Worm (Caenorhabditis elegans) whole organism, L4 larva: Measurements from ENCODE around the gene C08F8.6.

Source experiments
- D1046.2 ChIP-seq: fragments of 200-800 bp; sonication (Bioruptor generic); IDR thresholded peaks from 2 replicates; pipeline ENCODE4 v1.3.6; 2022; ENCODE audit warnings: missing genetic modification characterization, missing compliant biosample characterization
- F10B5.3 ChIP-seq: sonication (generic microtip); optimal IDR thresholded peaks from 2 replicates; lab custom pipeline; 2016; ENCODE audit warnings: mild to moderate bottlenecking, missing genetic modification characterization, missing compliant biosample characterization
- F44E2.7 ChIP-seq: fragments of 200-800 bp; sonication (Bioruptor generic); IDR thresholded peaks from 2 replicates; pipeline ENCODE4 v2.1.2; 2022; ENCODE audit warnings: missing genetic modification characterization, missing compliant biosample characterization
- R02D3.7 ChIP-seq: fragments of 150-350 bp; sonication (generic microtip); optimal IDR thresholded peaks from 3 replicates; lab custom pipeline; 2014; ENCODE audit warnings: missing biosample characterization, missing genetic modification characterization
- Y105C5A.15 ChIP-seq: fragments of 200-800 bp; sonication (Bioruptor generic); IDR thresholded peaks from 2 replicates; pipeline ENCODE4 v1.3.6; 2022; ENCODE audit warnings: missing genetic modification characterization, missing compliant biosample characterization
- ZK337.2 ChIP-seq: fragments of 200-800 bp; sonication (Bioruptor generic); IDR thresholded peaks from 2 replicates; pipeline ENCODE4 v1.3.6; 2022; ENCODE audit warnings: missing genetic modification reagents, missing genetic modification characterization, missing compliant biosample characterization
- aha-1 ChIP-seq: fragments of 150-350 bp; peaks from one replicate; lab custom pipeline; 2014; ENCODE audit warnings: missing biosample characterization, missing genetic modification characterization
- arid-1 ChIP-seq: fragments of 200-800 bp; sonication (Bioruptor generic); conservative IDR thresholded peaks from 2 replicates; pipeline ENCODE4 v1.3.6; 2022; ENCODE audit warnings: missing genetic modification reagents, missing genetic modification characterization, missing compliant biosample characterization
- attf-4 ChIP-seq: sonication (generic microtip); optimal IDR thresholded peaks from 3 replicates; lab custom pipeline; 2017; ENCODE audit warnings: missing biosample characterization, missing genetic modification characterization
- ceh-20 ChIP-seq: fragments of 200-800 bp; sonication (Bioruptor generic); IDR thresholded peaks from 2 replicates; pipeline ENCODE4 v1.3.6; 2022; ENCODE audit warnings: missing genetic modification reagents, missing genetic modification characterization, missing compliant biosample characterization
- ceh-28 ChIP-seq: fragments of 150-350 bp; optimal IDR thresholded peaks from 2 replicates; lab custom pipeline; 2014; ENCODE audit warnings: missing biosample characterization, missing genetic modification reagents, missing genetic modification characterization
- ceh-44 ChIP-seq: fragments of 200-800 bp; sonication (Bioruptor generic); IDR thresholded peaks from 2 replicates; pipeline ENCODE4 v1.3.6; 2022; ENCODE audit warnings: missing genetic modification reagents, missing genetic modification characterization, missing compliant biosample characterization
- ceh-82 ChIP-seq: sonication (generic microtip); optimal IDR thresholded peaks from 2 replicates; lab custom pipeline; 2017; ENCODE audit warnings: missing biosample characterization, missing genetic modification characterization
- ces-1 ChIP-seq: fragments of 150-350 bp; sonication (generic microtip); optimal IDR thresholded peaks from 4 replicates; lab custom pipeline; 2014; ENCODE audit warnings: missing biosample characterization, missing genetic modification reagents, missing genetic modification characterization
- daf-12 ChIP-seq: fragments of 150-350 bp; optimal IDR thresholded peaks from 2 replicates; lab custom pipeline; 2014; ENCODE audit warnings: missing biosample characterization, missing genetic modification reagents, missing genetic modification characterization
- dmd-8 ChIP-seq: fragments of 200-800 bp; sonication (Bioruptor generic); IDR thresholded peaks from 2 replicates; pipeline ENCODE4 v1.3.6; 2022; ENCODE audit warnings: missing genetic modification characterization, missing compliant biosample characterization
- egl-27 ChIP-seq: sonication (generic microtip); optimal IDR thresholded peaks from 3 replicates; lab custom pipeline; 2017; ENCODE audit warnings: missing biosample characterization, missing genetic modification reagents, missing genetic modification characterization
- fkh-10 ChIP-seq: fragments of 150-350 bp; optimal IDR thresholded peaks from 2 replicates; lab custom pipeline; 2014; ENCODE audit warnings: missing biosample characterization, missing genetic modification reagents, missing genetic modification characterization
- fos-1 ChIP-seq: fragments of 150-350 bp; optimal IDR thresholded peaks from 2 replicates; lab custom pipeline; 2014; ENCODE audit warnings: missing biosample characterization, missing genetic modification characterization
- hif-1 ChIP-seq, 2 experiments: sonication (generic microtip); optimal IDR thresholded peaks; 2 replicates each; lab custom pipeline; 2016 to 2017; ENCODE audit warnings: missing compliant biosample characterization in 2 of 2, missing genetic modification characterization in 2 of 2, missing genetic modification reagents in 2 of 2, missing genotype in 2 of 2, mild to moderate bottlenecking in 1 of 2
- hlh-11 ChIP-seq: fragments of 200-800 bp; sonication (Bioruptor generic); optimal IDR thresholded peaks from 2 replicates; lab custom pipeline; 2018; ENCODE audit warnings: mild to moderate bottlenecking, missing genetic modification characterization, missing compliant biosample characterization
- hlh-30 ChIP-seq: sonication (generic microtip); optimal IDR thresholded peaks from 2 replicates; lab custom pipeline; 2017; ENCODE audit warnings: antibody characterized with exemption, mild to moderate bottlenecking, missing genetic modification characterization, missing compliant biosample characterization; ENCODE audit not compliant: insufficient read depth
- lin-1 ChIP-seq: fragments of 200-800 bp; sonication (Bioruptor generic); IDR thresholded peaks from 2 replicates; pipeline ENCODE4 v1.3.6; 2022; ENCODE audit warnings: missing genetic modification reagents, missing genetic modification characterization, missing compliant biosample characterization
- lin-13 ChIP-seq: fragments of 150-350 bp; optimal IDR thresholded peaks from 2 replicates; lab custom pipeline; 2014; ENCODE audit warnings: missing biosample characterization, missing genetic modification reagents, missing genetic modification characterization
- lin-15B ChIP-seq: fragments of 150-350 bp; sonication (generic microtip); optimal IDR thresholded peaks from 3 replicates; lab custom pipeline; 2014; ENCODE audit warnings: missing biosample characterization, missing genetic modification characterization
- lir-3 ChIP-seq: sonication (generic microtip); optimal IDR thresholded peaks from 2 replicates; lab custom pipeline; 2016; ENCODE audit warnings: mild to moderate bottlenecking, missing genetic modification characterization, missing compliant biosample characterization
- mdt-29 ChIP-seq: fragments of 200-800 bp; sonication (Bioruptor generic); IDR thresholded peaks from 2 replicates; pipeline ENCODE4 v1.3.6; 2022; ENCODE audit warnings: missing genetic modification reagents, missing genetic modification characterization, missing compliant biosample characterization
- mxl-2 ChIP-seq: fragments of 200-800 bp; sonication (Bioruptor generic); conservative IDR thresholded peaks from 2 replicates; pipeline ENCODE4 v1.3.6; 2022; ENCODE audit warnings: missing genetic modification reagents, missing genetic modification characterization, missing compliant biosample characterization
- nhr-111 ChIP-seq: fragments of 200-800 bp; sonication (Bioruptor generic); optimal IDR thresholded peaks from 2 replicates; lab custom pipeline; 2018; ENCODE audit warnings: mild to moderate bottlenecking, missing genetic modification characterization, missing compliant biosample characterization
- nhr-48 ChIP-seq: sonication (generic microtip); optimal IDR thresholded peaks from 2 replicates; lab custom pipeline; 2016; ENCODE audit warnings: mild to moderate bottlenecking, missing genetic modification characterization, missing compliant biosample characterization
- nhr-6 ChIP-seq: fragments of 150-350 bp; optimal IDR thresholded peaks from 2 replicates; lab custom pipeline; 2014; ENCODE audit warnings: missing biosample characterization, missing genetic modification characterization
- nhr-76 ChIP-seq: fragments of 150-350 bp; optimal IDR thresholded peaks from 2 replicates; lab custom pipeline; 2014; ENCODE audit warnings: missing biosample characterization, missing genetic modification characterization
- pha-4 ChIP-seq, 2 experiments: fragments of 150-350 bp in 1 of 2; fragments of 200-800 bp in 1 of 2; sonication (Bioruptor generic) in 1 of 2; IDR thresholded peaks in 1 of 2; optimal IDR thresholded peaks in 1 of 2; 2 replicates each; pipeline versions ENCODE4 v1.3.6 to Lab custom; 2014 to 2022; ENCODE audit warnings: missing genetic modification characterization in 2 of 2, missing genetic modification reagents in 2 of 2, missing biosample characterization in 1 of 2, missing compliant biosample characterization in 1 of 2
- set-16 ChIP-seq: fragments of 200-800 bp; sonication (Bioruptor generic); IDR thresholded peaks from 2 replicates; pipeline ENCODE4 v1.3.6; 2022; ENCODE audit warnings: missing genetic modification reagents, missing genetic modification characterization, missing compliant biosample characterization
- snpc-1.2 ChIP-seq: fragments of 200-800 bp; sonication (Bioruptor generic); IDR thresholded peaks from 2 replicates; pipeline ENCODE4 v1.3.6; 2022; ENCODE audit warnings: missing genetic modification reagents, missing genetic modification characterization, missing compliant biosample characterization
- spr-1 ChIP-seq: sonication (generic microtip); optimal IDR thresholded peaks from 2 replicates; lab custom pipeline; 2016; ENCODE audit warnings: mild to moderate bottlenecking, missing genetic modification characterization, missing compliant biosample characterization
- unc-130 ChIP-seq: sonication (generic microtip); optimal IDR thresholded peaks from 2 replicates; lab custom pipeline; 2016; ENCODE audit warnings: missing genetic modification reagents, missing genetic modification characterization, missing compliant biosample characterization
- unc-39 ChIP-seq: sonication (generic microtip); optimal IDR thresholded peaks from 2 replicates; lab custom pipeline; 2017; ENCODE audit warnings: missing biosample characterization, missing genetic modification characterization
- unc-62 ChIP-seq, 3 experiments: fragments of 150-350 bp in 1 of 3; sonication (generic microtip); optimal IDR thresholded peaks in 2 of 3; peaks in 1 of 3; 1 replicate in 1 of 3; 2 replicates in 2 of 3; lab custom pipeline; 2014 to 2017; ENCODE audit warnings: missing biosample characterization in 3 of 3, missing genetic modification characterization in 3 of 3, missing genetic modification reagents in 3 of 3, missing genotype in 1 of 3
- zfp-2 ChIP-seq: sonication (generic microtip); optimal IDR thresholded peaks from 2 replicates; lab custom pipeline; 2016; ENCODE audit warnings: mild to moderate bottlenecking, missing genetic modification characterization, missing compliant biosample characterization
- zfp-3 ChIP-seq: fragments of 200-800 bp; sonication (Bioruptor generic); conservative IDR thresholded peaks from 2 replicates; pipeline ENCODE4 v1.3.6; 2022; ENCODE audit warnings: missing genetic modification reagents, missing genetic modification characterization, missing compliant biosample characterization
- ztf-7 ChIP-seq: fragments of 150-350 bp; optimal IDR thresholded peaks from 2 replicates; lab custom pipeline; 2014; ENCODE audit warnings: missing biosample characterization, missing genetic modification characterization

C08F8.6 gene

ce11 chrIV:11169652-11170051, 4.9 kb upstream of the C08F8.6 start, which contains the start of gene nhr-67:
nhr-67 (plus strand) TSS chrIV:11169748.
- TF ChIP-seq mxl-2 (GFP tag; lab: Robert Waterston, UW) (no peak), unc-62 (GFP tag; optimal IDR thresholded peaks at IDR 0.05 in 1 of 2; lab: Kevin White, UChicago) (peak in 1 of 2 experiments; percentile 43), unc-62 (tag; optimal IDR thresholded peaks at IDR 0.05; lab: Kevin White, UChicago) (no peak), aha-1 (tag; lab: Kevin White, UChicago) (peak; percentile 98)

- TF ChIP-seq daf-12 (tag; lab: Kevin White, UChicago) (no peak), unc-39 (tag; lab: Kevin White, UChicago) (no peak), fos-1 (tag; lab: Kevin White, UChicago) (no peak), mdt-29 (no peak), arid-1 (GFP tag; lab: Robert Waterston, UW) (no peak), egl-27 (tag; lab: Kevin White, UChicago) (no peak), nhr-76 (tag; lab: Kevin White, UChicago) (no peak), R02D3.7 (tag; lab: Kevin White, UChicago) (no peak), fkh-10 (GFP tag; lab: Kevin White, UChicago) (no peak), F44E2.7 (no peak), ceh-82 (tag; lab: Kevin White, UChicago) (no peak), snpc-1.2 (GFP tag; lab: Robert Waterston, UW) (no peak), ztf-7 (tag; lab: Kevin White, UChicago) (no peak), ceh-20 (no peak), attf-4 (no peak), ceh-28 (tag; lab: Kevin White, UChicago) (no peak), nhr-48 (no peak), spr-1 (tag; lab: Kevin White, UChicago) (no peak), nhr-6 (no peak)
Observed at ce11 chrIV:11162451-11162850, 2.3 kb downstream of the C08F8.6 start, which contains the start of gene fbxb-9. fbxb-9 (minus strand) TSS chrIV:11162551.

ce11 chrIV:11160707-11161106, 4.0 kb downstream of the C08F8.6 start, which contains the start of gene C08F8.15:
C08F8.15 (minus strand) TSS chrIV:11160807.
- TF ChIP-seq zfp-2 (tag; lab: Kevin White, UChicago) (no peak), fos-1 (tag; lab: Kevin White, UChicago) (no peak), aha-1 (tag; lab: Kevin White, UChicago) (no peak), unc-130 (GFP tag; lab: Kevin White, UChicago) (no peak), ceh-82 (tag; lab: Kevin White, UChicago) (no peak), lin-15B (tag; lab: Kevin White, UChicago) (no peak), F44E2.7 (no peak), dmd-8 (no peak), set-16 (GFP tag; lab: Robert Waterston, UW) (no peak), Y105C5A.15 (GFP tag; lab: Robert Waterston, UW) (no peak), snpc-1.2 (GFP tag; lab: Robert Waterston, UW) (no peak), F10B5.3 (tag; lab: Kevin White, UChicago) (no peak), lir-3 (tag; lab: Kevin White, UChicago) (no peak), nhr-48 (no peak), hif-1 (tag; optimal IDR thresholded peaks at IDR 0.05; lab: Kevin White, UChicago) (no peak)
- TF ChIP-seq, all 104 proteins: peak for 0

ce11 chrIV:11159886-11160285, 4.8 kb downstream of the C08F8.6 start, which contains the start of gene mboa-4:
mboa-4 (minus strand) TSS chrIV:11159986.
- TF ChIP-seq unc-130 (GFP tag; lab: Kevin White, UChicago) (no peak), ces-1 (GFP tag; lab: Kevin White, UChicago) (no peak), D1046.2 (no peak), R02D3.7 (tag; lab: Kevin White, UChicago) (no peak), pha-4 (GFP tag; IDR thresholded peaks at IDR 0.05; lab: Robert Waterston, UW) (no peak), pha-4 (tag; optimal IDR thresholded peaks at IDR 0.05; lab: Kevin White, UChicago) (no peak), ceh-20 (no peak), dmd-8 (no peak), lin-1 (GFP tag; lab: Robert Waterston, UW) (no peak), hlh-11 (tag; lab: Kevin White, UChicago) (no peak), ceh-82 (tag; lab: Kevin White, UChicago) (no peak), lin-13 (GFP tag; lab: Kevin White, UChicago) (no peak), arid-1 (GFP tag; lab: Robert Waterston, UW) (no peak), hlh-30 (tag; lab: Kevin White, UChicago) (no peak), ZK337.2 (GFP tag; lab: Robert Waterston, UW) (no peak), zfp-3 (GFP tag; lab: Robert Waterston, UW) (no peak), nhr-111 (no peak), ceh-44 (GFP tag; lab: Robert Waterston, UW) (no peak)
